Fruit fly (Drosophila melanogaster): ENCODE data around the gene CG14692.

Gene CG14692

dm6 chr3R:10776047-10776659 is 27.6 kb downstream of the CG14692 start:
- TF ChIP-seq Max (GFP tag; optimal IDR thresholded peaks at IDR 0.05) (no peak), Myb (GFP tag; optimal IDR thresholded peaks at IDR 0.05) (no peak), CG17802 (tag; optimal IDR thresholded peaks at IDR 0.05) (no peak), dmrt99B (tag; optimal IDR thresholded peaks at IDR 0.05) (no peak), Ets65A (GFP tag) (peak; percentile 86), gt (GFP tag; IDR thresholded peaks at IDR 0.05) (no peak), CG12744 (GFP tag; optimal IDR thresholded peaks at IDR 0.05) (no peak), CG7556 (GFP tag; optimal IDR thresholded peaks at IDR 0.05) (no peak), CG10431 (GFP tag; optimal IDR thresholded peaks at IDR 0.05) (no peak), jigr1 (GFP tag; IDR thresholded peaks at IDR 0.05) (no peak), CG4282 (GFP tag; optimal IDR thresholded peaks at IDR 0.05) (no peak), C15 (GFP tag; IDR thresholded peaks at IDR 0.05) (0 out of 3 replicates have a peak, but pooled peaks have one; percentile 6), al (GFP tag; IDR thresholded peaks at IDR 0.05) (0 out of 2 replicates have a peak, but pooled peaks have one; percentile 16), kay (GFP tag; optimal IDR thresholded peaks at IDR 0.05) (no peak), Dek (tag; optimal IDR thresholded peaks at IDR 0.05) (no peak), so (GFP tag; IDR thresholded peaks at IDR 0.05) (0 out of 3 replicates have a peak, but pooled peaks have one; percentile 35), CG33213 (GFP tag; optimal IDR thresholded peaks at IDR 0.05) (no peak), slbo (GFP tag; IDR thresholded peaks at IDR 0.05) (no peak), CG8478 (optimal IDR thresholded peaks at IDR 0.05) (no peak), CG2202 (tag; optimal IDR thresholded peaks at IDR 0.05) (no peak), CG2129 (GFP tag; IDR thresholded peaks at IDR 0.05; ENCODE audit: partially characterized antibody) (no peak), yki (optimal IDR thresholded peaks at IDR 0.05) (no peak), Elba2 (GFP tag; optimal IDR thresholded peaks at IDR 0.05) (no peak), sd (tag; optimal IDR thresholded peaks at IDR 0.05) (peak; percentile 87), sens (GFP tag) (peak; percentile 67), Fer2 (tag; optimal IDR thresholded peaks at IDR 0.05) (no peak), Fer1 (GFP tag; optimal IDR thresholded peaks at IDR 0.05) (no peak), Fer3 (tag; optimal IDR thresholded peaks at IDR 0.05) (no peak), Dbx (GFP tag; IDR thresholded peaks at IDR 0.05) (no peak), pzg (GFP tag; optimal IDR thresholded peaks at IDR 0.05) (no peak), bsh (GFP tag; optimal IDR thresholded peaks at IDR 0.05) (no peak), Dref (GFP tag; IDR thresholded peaks at IDR 0.05) (no peak), TFAM (GFP tag; optimal IDR thresholded peaks at IDR 0.05) (no peak), mld (GFP tag; IDR thresholded peaks at IDR 0.05; ENCODE audit: partially characterized antibody) (no peak), CG18764 (GFP tag; optimal IDR thresholded peaks at IDR 0.05) (no peak), bcd (GFP tag; optimal IDR thresholded peaks at IDR 0.05) (no peak), inv (GFP tag; IDR thresholded peaks at IDR 0.05; ENCODE audit: partially characterized antibody) (no peak), NC2α (GFP tag; optimal IDR thresholded peaks at IDR 0.05) (no peak), CrebB (tag; optimal IDR thresholded peaks at IDR 0.05) (no peak), Med (GFP tag) (no peak), wek (GFP tag; optimal IDR thresholded peaks at IDR 0.05) (no peak), dpn (GFP tag; optimal IDR thresholded peaks at IDR 0.05) (no peak), D19A (tag; optimal IDR thresholded peaks at IDR 0.05) (peak; percentile 54), vfl (GFP tag; optimal IDR thresholded peaks at IDR 0.05) (no peak), Dfd (GFP tag; optimal IDR thresholded peaks at IDR 0.05) (no peak), CG13296 (GFP tag; optimal IDR thresholded peaks at IDR 0.05) (no peak), vvl (GFP tag; IDR thresholded peaks at IDR 0.05) (no peak), peb (GFP tag; IDR thresholded peaks at IDR 0.05) (no peak)
